Worm (Caenorhabditis elegans) whole organism, midembryonic: Measurements from ENCODE around the gene F26G1.10.

Experiments used
- T22C8.4 ChIP-seq: fragments of 200-800 bp; sonication (Bioruptor generic); IDR thresholded peaks from 2 replicates; pipeline ENCODE4 v1.3.6; 2022; ENCODE audit warnings: missing genetic modification characterization, missing compliant biosample characterization
- cog-1 ChIP-seq: sonication (generic microtip); optimal IDR thresholded peaks from 2 replicates; lab custom pipeline; 2016; ENCODE audit warnings: missing genetic modification characterization, missing compliant biosample characterization
- flt-1 ChIP-seq: fragments of 200-800 bp; sonication (Bioruptor generic); IDR thresholded peaks from 2 replicates; pipeline ENCODE4 v1.3.6; 2022; ENCODE audit warnings: missing genetic modification characterization, missing compliant biosample characterization
- med-1 ChIP-seq: sonication (generic microtip); optimal IDR thresholded peaks from 2 replicates; lab custom pipeline; 2017; ENCODE audit warnings: missing genetic modification characterization, mild to moderate bottlenecking, missing compliant biosample characterization, antibody characterized with exemption, missing genetic modification reagents; ENCODE audit not compliant: insufficient read depth
- tab-1 ChIP-seq: fragments of 200-800 bp; sonication (Bioruptor generic); IDR thresholded peaks from 2 replicates; pipeline ENCODE4 v1.3.6; 2022; ENCODE audit warnings: missing genetic modification characterization, missing compliant biosample characterization
- ztf-29 ChIP-seq: fragments of 200-800 bp; sonication (Bioruptor generic); IDR thresholded peaks from 2 replicates; pipeline ENCODE4 v1.3.6; 2022; ENCODE audit warnings: missing genetic modification reagents, missing genetic modification characterization, missing compliant biosample characterization

DNA sequence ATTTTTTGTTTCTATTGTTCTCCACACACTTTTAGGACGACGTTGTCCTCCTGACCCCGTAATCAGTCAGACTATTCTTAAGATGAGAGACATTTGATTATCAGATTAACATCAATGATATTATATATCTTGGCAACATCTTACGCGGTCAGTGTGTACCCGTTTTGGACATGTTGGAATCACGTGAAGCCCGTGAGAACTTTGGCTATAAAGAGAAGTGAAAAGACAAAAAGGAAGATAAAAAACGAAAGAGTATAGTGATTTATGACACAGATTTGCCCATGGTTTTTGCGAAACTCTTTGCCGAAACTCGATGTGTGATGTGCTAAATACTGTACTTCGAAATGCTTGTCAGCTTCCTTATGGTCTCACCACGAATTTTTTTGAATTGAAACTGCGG is 28.9 kb upstream of the F26G1.10 start:
- TF ChIP-seq med-1 (no peak), ztf-29 (GFP tag; lab: Robert Waterston, UW) (no peak), cog-1 (tag; lab: Kevin White, UChicago) (no peak), T22C8.4 (GFP tag; lab: Robert Waterston, UW) (no peak), tab-1 (GFP tag; lab: Robert Waterston, UW) (no peak), flt-1 (GFP tag; lab: Robert Waterston, UW) (no peak)
